Worm (Caenorhabditis elegans) whole organism, L1 larva: ENCODE data around the gene ZC317.6.

Source experiments
- C16A3.4 ChIP-seq: fragments of 150-350 bp; optimal IDR thresholded peaks from 2 replicates; lab custom pipeline; 2014; ENCODE audit warnings: missing biosample characterization, missing genetic modification characterization
- C34B4.2 ChIP-seq: sonication (generic microtip); optimal IDR thresholded peaks from 2 replicates; lab custom pipeline; 2017; ENCODE audit warnings: mild to moderate bottlenecking, missing genetic modification characterization, missing compliant biosample characterization
- Y116A8C.19 ChIP-seq: sonication (generic microtip); optimal IDR thresholded peaks from 2 replicates; lab custom pipeline; 2016; ENCODE audit warnings: missing compliant biosample characterization, missing genetic modification characterization, borderline replicate concordance
- aha-1 ChIP-seq: fragments of 150-350 bp; optimal IDR thresholded peaks from 2 replicates; lab custom pipeline; 2014; ENCODE audit warnings: missing biosample characterization, missing genetic modification characterization
- aly-2 ChIP-seq: fragments of 150-350 bp; optimal IDR thresholded peaks from 2 replicates; lab custom pipeline; 2014; ENCODE audit warnings: missing biosample characterization, missing genetic modification characterization
- ama-1 ChIP-seq: fragments of 150-350 bp; optimal IDR thresholded peaks from 2 replicates; lab custom pipeline; 2014
- blmp-1 ChIP-seq: fragments of 150-350 bp; optimal IDR thresholded peaks from 2 replicates; lab custom pipeline; 2014; ENCODE audit warnings: missing biosample characterization, missing genetic modification characterization
- ceh-90 ChIP-seq: sonication (generic microtip); optimal IDR thresholded peaks from 2 replicates; lab custom pipeline; 2016; ENCODE audit warnings: missing genetic modification characterization, missing compliant biosample characterization
- dsc-1 ChIP-seq: sonication (generic microtip); optimal IDR thresholded peaks from 2 replicates; lab custom pipeline; 2016; ENCODE audit warnings: mild to moderate bottlenecking, missing genetic modification characterization, missing compliant biosample characterization
- efl-3 ChIP-seq: fragments of 200-800 bp; sonication (Bioruptor generic); optimal IDR thresholded peaks from 2 replicates; lab custom pipeline; 2018; ENCODE audit warnings: mild to moderate bottlenecking, missing genetic modification characterization, missing compliant biosample characterization
- egl-13 ChIP-seq: sonication (generic microtip); optimal IDR thresholded peaks from 2 replicates; lab custom pipeline; 2016; ENCODE audit warnings: missing genotype, missing genetic modification reagents, missing genetic modification characterization, missing compliant biosample characterization
- elt-3 ChIP-seq, 6 experiments: fragments of 150-350 bp in 1 of 6; sonication (generic microtip); optimal IDR thresholded peaks; 2 replicates each; lab custom pipeline; 2017 to 2018; ENCODE audit warnings: missing biosample characterization in 6 of 6, missing genetic modification characterization in 6 of 6, inconsistent platforms in 1 of 6
- ets-5 ChIP-seq: fragments of 200-800 bp; sonication (Bioruptor generic); IDR thresholded peaks from 2 replicates; pipeline ENCODE4 v1.3.6; 2022; ENCODE audit warnings: missing genetic modification characterization, missing compliant biosample characterization
- fkh-10 ChIP-seq: sonication (generic microtip); optimal IDR thresholded peaks from 2 replicates; lab custom pipeline; 2017; ENCODE audit warnings: missing biosample characterization, missing genetic modification reagents, missing genetic modification characterization
- fkh-4 ChIP-seq: sonication (generic microtip); optimal IDR thresholded peaks from 2 replicates; lab custom pipeline; 2016; ENCODE audit warnings: missing compliant biosample characterization, missing genetic modification characterization, borderline replicate concordance
- fkh-8 ChIP-seq: sonication (generic microtip); optimal IDR thresholded peaks from 2 replicates; lab custom pipeline; 2016; ENCODE audit warnings: mild to moderate bottlenecking, missing genetic modification characterization, missing compliant biosample characterization
- fos-1 ChIP-seq: fragments of 150-350 bp; optimal IDR thresholded peaks from 2 replicates; lab custom pipeline; 2014; ENCODE audit warnings: missing biosample characterization, missing genetic modification characterization
- hlh-17 ChIP-seq: fragments of 200-800 bp; sonication (Bioruptor generic); optimal IDR thresholded peaks from 2 replicates; lab custom pipeline; 2018; ENCODE audit warnings: missing genetic modification characterization, mild to moderate bottlenecking, missing compliant biosample characterization, moderate library complexity, borderline replicate concordance
- hlh-4 ChIP-seq: sonication (generic microtip); optimal IDR thresholded peaks from 2 replicates; lab custom pipeline; 2016; ENCODE audit warnings: mild to moderate bottlenecking, missing genetic modification characterization, missing compliant biosample characterization
- hpl-2 ChIP-seq: fragments of 150-350 bp; optimal IDR thresholded peaks from 2 replicates; lab custom pipeline; 2014; ENCODE audit warnings: missing biosample characterization, missing genetic modification reagents, missing genetic modification characterization
- isw-1 ChIP-seq: fragments of 200-800 bp; sonication (Bioruptor generic); IDR thresholded peaks from 2 replicates; pipeline ENCODE4 v1.3.6; 2022; ENCODE audit warnings: missing genetic modification characterization, missing compliant biosample characterization
- jun-1 ChIP-seq: fragments of 150-350 bp; optimal IDR thresholded peaks from 2 replicates; lab custom pipeline; 2014; ENCODE audit warnings: missing biosample characterization, missing genetic modification reagents, missing genetic modification characterization
- lin-14 ChIP-seq: fragments of 200-800 bp; sonication (Bioruptor generic); optimal IDR thresholded peaks from 2 replicates; lab custom pipeline; 2018; ENCODE audit warnings: mild to moderate bottlenecking, missing genetic modification characterization, moderate library complexity, missing compliant biosample characterization
- lin-15B ChIP-seq: fragments of 150-350 bp; sonication (generic microtip); optimal IDR thresholded peaks from 3 replicates; lab custom pipeline; 2014; ENCODE audit warnings: missing biosample characterization, missing genetic modification characterization
- mep-1 ChIP-seq: fragments of 150-350 bp; optimal IDR thresholded peaks from 2 replicates; lab custom pipeline; 2014; ENCODE audit warnings: missing biosample characterization, missing genetic modification characterization
- nhr-11 ChIP-seq: fragments of 150-350 bp; optimal IDR thresholded peaks from 2 replicates; lab custom pipeline; 2014; ENCODE audit warnings: missing biosample characterization, missing genetic modification characterization
- nhr-12 ChIP-seq: sonication (generic microtip); optimal IDR thresholded peaks from 2 replicates; lab custom pipeline; 2017; ENCODE audit warnings: missing biosample characterization, missing genetic modification characterization
- nhr-19 ChIP-seq: fragments of 200-800 bp; sonication (Bioruptor generic); conservative IDR thresholded peaks from 2 replicates; pipeline ENCODE4 v1.3.6; 2022; ENCODE audit warnings: missing genetic modification characterization, missing compliant biosample characterization
- nhr-237 ChIP-seq: fragments of 150-350 bp; optimal IDR thresholded peaks from 2 replicates; lab custom pipeline; 2014; ENCODE audit warnings: missing biosample characterization, missing genetic modification characterization
- nhr-28 ChIP-seq: fragments of 150-350 bp; optimal IDR thresholded peaks from 2 replicates; lab custom pipeline; 2014; ENCODE audit warnings: missing biosample characterization, missing genetic modification characterization
- nhr-71 ChIP-seq: sonication (generic microtip); optimal IDR thresholded peaks from 2 replicates; lab custom pipeline; 2016; ENCODE audit warnings: mild to moderate bottlenecking, missing genetic modification characterization, moderate library complexity, missing compliant biosample characterization
- nhr-84 ChIP-seq: sonication (generic microtip); optimal IDR thresholded peaks from 2 replicates; lab custom pipeline; 2017; ENCODE audit warnings: missing biosample characterization, missing genetic modification characterization
- pag-3 ChIP-seq: sonication (generic microtip); optimal IDR thresholded peaks from 2 replicates; lab custom pipeline; 2017; ENCODE audit warnings: missing genetic modification characterization, mild to moderate bottlenecking, missing compliant biosample characterization, antibody characterized with exemption, borderline replicate concordance; ENCODE audit not compliant: insufficient read depth
- skn-1 ChIP-seq: fragments of 150-350 bp; optimal IDR thresholded peaks from 2 replicates; lab custom pipeline; 2014; ENCODE audit warnings: missing biosample characterization, missing genetic modification characterization
- snpc-4 ChIP-seq: fragments of 150-350 bp; optimal IDR thresholded peaks from 2 replicates; lab custom pipeline; 2014; ENCODE audit warnings: missing biosample characterization, missing genetic modification characterization
- snu-23 ChIP-seq: sonication (generic microtip); optimal IDR thresholded peaks from 2 replicates; lab custom pipeline; 2016; ENCODE audit warnings: missing genetic modification characterization, missing compliant biosample characterization
- sox-4 ChIP-seq: sonication (generic microtip); optimal IDR thresholded peaks from 2 replicates; lab custom pipeline; 2016; ENCODE audit warnings: missing genetic modification characterization, missing compliant biosample characterization
- sptf-1 ChIP-seq: fragments of 150-350 bp; optimal IDR thresholded peaks from 2 replicates; lab custom pipeline; 2014; ENCODE audit warnings: missing biosample characterization, missing genetic modification characterization
- sup-37 ChIP-seq: fragments of 200-800 bp; sonication (Bioruptor generic); optimal IDR thresholded peaks from 2 replicates; lab custom pipeline; 2018; ENCODE audit warnings: mild to moderate bottlenecking, missing genetic modification characterization, missing compliant biosample characterization
- tbx-2 ChIP-seq: sonication (generic microtip); optimal IDR thresholded peaks from 2 replicates; lab custom pipeline; 2016; ENCODE audit warnings: missing genetic modification characterization, missing compliant biosample characterization
- unc-130 ChIP-seq: fragments of 150-350 bp; optimal IDR thresholded peaks from 2 replicates; lab custom pipeline; 2017; ENCODE audit warnings: missing biosample characterization, missing genetic modification characterization, inconsistent platforms
- vab-15 ChIP-seq: sonication (generic microtip); optimal IDR thresholded peaks from 2 replicates; lab custom pipeline; 2017; ENCODE audit warnings: missing genotype, mild to moderate bottlenecking, missing genetic modification characterization, missing compliant biosample characterization
- xbp-1 ChIP-seq: sonication (generic microtip); optimal IDR thresholded peaks from 2 replicates; lab custom pipeline; 2016; ENCODE audit warnings: missing genetic modification characterization, missing compliant biosample characterization
- zip-4 ChIP-seq: fragments of 200-800 bp; sonication (Bioruptor generic); optimal IDR thresholded peaks from 2 replicates; lab custom pipeline; 2018; ENCODE audit warnings: mild to moderate bottlenecking, missing genetic modification characterization, moderate library complexity, missing compliant biosample characterization
- ztf-4 ChIP-seq: fragments of 150-350 bp; optimal IDR thresholded peaks from 2 replicates; lab custom pipeline; 2014; ENCODE audit warnings: missing biosample characterization, missing genetic modification characterization

ZC317.6 gene

ce11 chrV:5504807-5505442 lies 36.5 kb upstream of the ZC317.6 start, which contains the start of the genes dnj-19 and nhr-47 (continued):
- no peak for TF ChIP-seq C34B4.2
- TF ChIP-seq ama-1 (lab: Kevin White, UChicago), result no peak
- TF ChIP-seq fos-1 (tag; lab: Kevin White, UChicago), result peak; percentile 72
- peak; percentile 68 for TF ChIP-seq skn-1 (tag; lab: Kevin White, UChicago)
- TF ChIP-seq hpl-2, result peak; percentile 59
- TF ChIP-seq egl-13 (tag; lab: Kevin White, UChicago), result peak; percentile 92
- peak; percentile 79 for TF ChIP-seq snpc-4
- peak; percentile 83 for TF ChIP-seq zip-4 (GFP tag; lab: Kevin White, UChicago)
- peak; percentile 96 for TF ChIP-seq nhr-71
- peak; percentile 62 for TF ChIP-seq fkh-10 (GFP tag; lab: Kevin White, UChicago)
- peak; percentile 36 for TF ChIP-seq nhr-12
- no peak for TF ChIP-seq nhr-28
- peak; percentile 89 for TF ChIP-seq isw-1 (GFP tag; lab: Robert Waterston, UW)
- peak; percentile 95 for TF ChIP-seq xbp-1 (tag; lab: Kevin White, UChicago)
- TF ChIP-seq sox-4, result peak; percentile 91
- no peak for TF ChIP-seq ceh-90
- TF ChIP-seq hlh-17, result no peak
- TF ChIP-seq sptf-1 (tag; lab: Kevin White, UChicago), result no peak
- peak; percentile 89 for TF ChIP-seq jun-1 (tag; lab: Kevin White, UChicago)
- peak; percentile 95 for TF ChIP-seq nhr-19 (GFP tag; lab: Robert Waterston, UW)
- TF ChIP-seq nhr-11 (tag; lab: Kevin White, UChicago), result peak; percentile 82
- TF ChIP-seq fkh-4, result peak; percentile 36
- TF ChIP-seq pag-3, result peak; percentile 22
- TF ChIP-seq hlh-4 (tag; lab: Kevin White, UChicago), result no peak
- peak; percentile 95 for TF ChIP-seq snu-23
- peak; percentile 96 for TF ChIP-seq fkh-8 (tag; lab: Kevin White, UChicago)
- TF ChIP-seq mep-1, result peak; percentile 94
- peak; percentile 51 for TF ChIP-seq efl-3 (GFP tag; lab: Kevin White, UChicago)
- TF ChIP-seq aly-2 (tag; lab: Kevin White, UChicago), result peak; percentile 21
- TF ChIP-seq unc-130, result peak; percentile 73
- peak; percentile 58 for TF ChIP-seq blmp-1 (tag; lab: Kevin White, UChicago)
- TF ChIP-seq C16A3.4 (tag; lab: Kevin White, UChicago), result peak; percentile 88
- TF ChIP-seq tbx-2 (tag; lab: Kevin White, UChicago), result peak; percentile 95
- TF ChIP-seq lin-15B (tag; lab: Kevin White, UChicago), result peak; percentile 77
- no peak for TF ChIP-seq Y116A8C.19 (tag; lab: Kevin White, UChicago)
- TF ChIP-seq elt-3 (tag; optimal IDR thresholded peaks at IDR 0.05; lab: Kevin White, UChicago), result peak in 2 of 6 experiments; percentile 71 to 84
- peak; percentile 51 for TF ChIP-seq aha-1 (tag; lab: Kevin White, UChicago)
- TF ChIP-seq lin-14 (GFP tag; lab: Kevin White, UChicago), result peak; percentile 93
- TF ChIP-seq ztf-4 (tag; lab: Kevin White, UChicago), result peak; percentile 67
- no peak for TF ChIP-seq vab-15
- TF ChIP-seq nhr-237, result peak; percentile 29
- TF ChIP-seq sup-37 (GFP tag; lab: Kevin White, UChicago), result peak; percentile 90
- no peak for TF ChIP-seq nhr-84 (tag; lab: Kevin White, UChicago)

DNA sequence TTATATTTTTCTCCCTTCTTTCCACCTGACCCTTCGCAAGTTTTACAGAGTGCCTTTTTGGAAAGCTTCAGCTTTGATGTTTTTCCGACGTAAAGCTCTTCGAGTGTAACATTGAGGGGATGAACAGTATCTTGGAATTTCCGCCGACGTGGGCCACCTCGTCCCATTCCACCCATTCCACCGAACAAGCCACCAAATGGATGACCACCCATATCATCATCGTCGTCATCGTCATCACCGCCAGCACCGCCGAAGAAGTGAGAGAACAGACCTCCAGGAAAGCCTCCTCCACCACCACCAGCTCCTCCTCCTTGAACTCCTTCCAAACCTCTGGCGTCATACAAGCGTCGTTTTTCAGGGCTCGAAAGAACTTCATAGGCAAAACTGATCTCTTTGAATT lies 35.9 kb upstream of the ZC317.6 start:
- 0 out of 2 replicates have a peak, but pooled peaks have one; percentile 41 for TF ChIP-seq ets-5 (GFP tag; lab: Robert Waterston, UW)
- no peak for TF ChIP-seq dsc-1 (tag; lab: Kevin White, UChicago)
- TF ChIP-seq, all 84 proteins: peak for 1
